Worm (Caenorhabditis elegans) whole organism, L1 larva: ENCODE data around the gene ZK287.7.
A peak's percentile ranks its signal among the peaks of the same experiment; 100 is the strongest.

Experiments used
- C16A3.4 ChIP-seq: fragments of 150-350 bp; optimal IDR thresholded peaks from 2 replicates; lab custom pipeline; 2014; ENCODE audit warnings: missing biosample characterization, missing genetic modification characterization
- F16B12.6 ChIP-seq: fragments of 150-350 bp; optimal IDR thresholded peaks from 2 replicates; lab custom pipeline; 2014; ENCODE audit warnings: missing biosample characterization, missing genetic modification characterization
- Y116A8C.19 ChIP-seq: sonication (generic microtip); optimal IDR thresholded peaks from 2 replicates; lab custom pipeline; 2016; ENCODE audit warnings: missing compliant biosample characterization, missing genetic modification characterization, borderline replicate concordance
- alr-1 ChIP-seq: fragments of 200-800 bp; sonication (Bioruptor generic); optimal IDR thresholded peaks from 2 replicates; lab custom pipeline; 2018; ENCODE audit warnings: borderline replicate concordance, mild to moderate bottlenecking, missing genetic modification characterization, missing compliant biosample characterization
- aly-2 ChIP-seq: fragments of 150-350 bp; optimal IDR thresholded peaks from 2 replicates; lab custom pipeline; 2014; ENCODE audit warnings: missing biosample characterization, missing genetic modification characterization
- blmp-1 ChIP-seq: fragments of 150-350 bp; optimal IDR thresholded peaks from 2 replicates; lab custom pipeline; 2014; ENCODE audit warnings: missing biosample characterization, missing genetic modification characterization
- ceh-8 ChIP-seq: fragments of 200-800 bp; sonication (Bioruptor generic); optimal IDR thresholded peaks from 2 replicates; lab custom pipeline; 2018; ENCODE audit warnings: mild to moderate bottlenecking, missing genetic modification characterization, moderate library complexity, missing compliant biosample characterization
- dpl-1 ChIP-seq, 3 experiments: fragments of 150-350 bp in 2 of 3; sonication (generic microtip) in 1 of 3; optimal IDR thresholded peaks; 2 replicates each; lab custom pipeline; 2014 to 2017; ENCODE audit warnings: missing biosample characterization in 3 of 3, missing genetic modification characterization in 3 of 3, missing genetic modification reagents in 3 of 3
- efl-3 ChIP-seq: fragments of 200-800 bp; sonication (Bioruptor generic); optimal IDR thresholded peaks from 2 replicates; lab custom pipeline; 2018; ENCODE audit warnings: mild to moderate bottlenecking, missing genetic modification characterization, missing compliant biosample characterization
- egl-13 ChIP-seq: sonication (generic microtip); optimal IDR thresholded peaks from 2 replicates; lab custom pipeline; 2016; ENCODE audit warnings: missing genotype, missing genetic modification reagents, missing genetic modification characterization, missing compliant biosample characterization
- elt-2 ChIP-seq: sonication (generic microtip); optimal IDR thresholded peaks from 2 replicates; lab custom pipeline; 2016; ENCODE audit warnings: missing genetic modification characterization, mild to moderate bottlenecking, inconsistent platforms, missing compliant biosample characterization, missing genetic modification reagents
- ets-5 ChIP-seq: fragments of 200-800 bp; sonication (Bioruptor generic); IDR thresholded peaks from 2 replicates; pipeline ENCODE4 v1.3.6; 2022; ENCODE audit warnings: missing genetic modification characterization, missing compliant biosample characterization
- fkh-10 ChIP-seq: sonication (generic microtip); optimal IDR thresholded peaks from 2 replicates; lab custom pipeline; 2017; ENCODE audit warnings: missing biosample characterization, missing genetic modification reagents, missing genetic modification characterization
- fkh-4 ChIP-seq: sonication (generic microtip); optimal IDR thresholded peaks from 2 replicates; lab custom pipeline; 2016; ENCODE audit warnings: missing compliant biosample characterization, missing genetic modification characterization, borderline replicate concordance
- hlh-4 ChIP-seq: sonication (generic microtip); optimal IDR thresholded peaks from 2 replicates; lab custom pipeline; 2016; ENCODE audit warnings: mild to moderate bottlenecking, missing genetic modification characterization, missing compliant biosample characterization
- hpl-2 ChIP-seq: fragments of 150-350 bp; optimal IDR thresholded peaks from 2 replicates; lab custom pipeline; 2014; ENCODE audit warnings: missing biosample characterization, missing genetic modification reagents, missing genetic modification characterization
- irx-1 ChIP-seq: sonication (generic microtip); optimal IDR thresholded peaks from 2 replicates; lab custom pipeline; 2016; ENCODE audit warnings: missing genetic modification characterization, missing compliant biosample characterization
- isw-1 ChIP-seq: fragments of 200-800 bp; sonication (Bioruptor generic); IDR thresholded peaks from 2 replicates; pipeline ENCODE4 v1.3.6; 2022; ENCODE audit warnings: missing genetic modification characterization, missing compliant biosample characterization
- jun-1 ChIP-seq: fragments of 150-350 bp; optimal IDR thresholded peaks from 2 replicates; lab custom pipeline; 2014; ENCODE audit warnings: missing biosample characterization, missing genetic modification reagents, missing genetic modification characterization
- lin-13 ChIP-seq: fragments of 150-350 bp; optimal IDR thresholded peaks from 2 replicates; lab custom pipeline; 2014; ENCODE audit warnings: missing biosample characterization, missing genetic modification reagents, missing genetic modification characterization
- lin-14 ChIP-seq: fragments of 200-800 bp; sonication (Bioruptor generic); optimal IDR thresholded peaks from 2 replicates; lab custom pipeline; 2018; ENCODE audit warnings: mild to moderate bottlenecking, missing genetic modification characterization, moderate library complexity, missing compliant biosample characterization
- lin-15B ChIP-seq: fragments of 150-350 bp; sonication (generic microtip); optimal IDR thresholded peaks from 3 replicates; lab custom pipeline; 2014; ENCODE audit warnings: missing biosample characterization, missing genetic modification characterization
- lin-35 ChIP-seq, 2 experiments: fragments of 150-350 bp; optimal IDR thresholded peaks; 2 replicates each; lab custom pipeline; 2014; ENCODE audit warnings: missing biosample characterization in 2 of 2, missing genetic modification characterization in 2 of 2, missing genetic modification reagents in 2 of 2
- lin-39 ChIP-seq: fragments of 150-350 bp; optimal IDR thresholded peaks from 2 replicates; lab custom pipeline; 2014; ENCODE audit warnings: missing biosample characterization, missing genetic modification reagents, missing genetic modification characterization
- lir-3 ChIP-seq: sonication (generic microtip); optimal IDR thresholded peaks from 2 replicates; lab custom pipeline; 2016; ENCODE audit warnings: mild to moderate bottlenecking, missing genetic modification characterization, moderate library complexity, missing compliant biosample characterization; ENCODE audit not compliant: poor library complexity
- lsy-2 ChIP-seq, 2 experiments: fragments of 150-350 bp; optimal IDR thresholded peaks; 2 replicates each; lab custom pipeline; 2014; ENCODE audit warnings: missing biosample characterization in 2 of 2, missing genetic modification characterization in 2 of 2
- mdl-1 ChIP-seq, 2 experiments: fragments of 150-350 bp; optimal IDR thresholded peaks; 2 replicates each; lab custom pipeline; 2014 to 2017; ENCODE audit warnings: missing biosample characterization in 2 of 2, missing genetic modification characterization in 2 of 2, inconsistent platforms in 1 of 2
- mef-2 ChIP-seq: fragments of 150-350 bp; optimal IDR thresholded peaks from 2 replicates; lab custom pipeline; 2014; ENCODE audit warnings: missing biosample characterization, missing genetic modification characterization
- mep-1 ChIP-seq: fragments of 150-350 bp; optimal IDR thresholded peaks from 2 replicates; lab custom pipeline; 2014; ENCODE audit warnings: missing biosample characterization, missing genetic modification characterization
- nhr-11 ChIP-seq: fragments of 150-350 bp; optimal IDR thresholded peaks from 2 replicates; lab custom pipeline; 2014; ENCODE audit warnings: missing biosample characterization, missing genetic modification characterization
- nhr-19 ChIP-seq: fragments of 200-800 bp; sonication (Bioruptor generic); conservative IDR thresholded peaks from 2 replicates; pipeline ENCODE4 v1.3.6; 2022; ENCODE audit warnings: missing genetic modification characterization, missing compliant biosample characterization
- nhr-20 ChIP-seq: sonication (generic microtip); optimal IDR thresholded peaks from 2 replicates; lab custom pipeline; 2016; ENCODE audit warnings: mild to moderate bottlenecking, missing genetic modification characterization, missing compliant biosample characterization
- nhr-47 ChIP-seq: sonication (generic microtip); optimal IDR thresholded peaks from 2 replicates; lab custom pipeline; 2016; ENCODE audit warnings: mild to moderate bottlenecking, missing genetic modification characterization, moderate library complexity, missing compliant biosample characterization
- nhr-77 ChIP-seq: fragments of 150-350 bp; optimal IDR thresholded peaks from 2 replicates; lab custom pipeline; 2014; ENCODE audit warnings: missing biosample characterization, missing genetic modification characterization
- nhr-90 ChIP-seq: sonication (generic microtip); optimal IDR thresholded peaks from 2 replicates; lab custom pipeline; 2016; ENCODE audit warnings: mild to moderate bottlenecking, missing genetic modification characterization, missing compliant biosample characterization; ENCODE audit not compliant: poor library complexity
- pqm-1 ChIP-seq: sonication (generic microtip); optimal IDR thresholded peaks from 3 replicates; lab custom pipeline; 2017; ENCODE audit warnings: missing biosample characterization, missing genetic modification characterization
- rnt-1 ChIP-seq: sonication (generic microtip); optimal IDR thresholded peaks from 2 replicates; lab custom pipeline; 2016; ENCODE audit warnings: mild to moderate bottlenecking, missing genetic modification characterization, moderate library complexity, missing compliant biosample characterization
- snpc-4 ChIP-seq: fragments of 150-350 bp; optimal IDR thresholded peaks from 2 replicates; lab custom pipeline; 2014; ENCODE audit warnings: missing biosample characterization, missing genetic modification characterization
- snu-23 ChIP-seq: sonication (generic microtip); optimal IDR thresholded peaks from 2 replicates; lab custom pipeline; 2016; ENCODE audit warnings: missing genetic modification characterization, missing compliant biosample characterization
- sox-4 ChIP-seq: sonication (generic microtip); optimal IDR thresholded peaks from 2 replicates; lab custom pipeline; 2016; ENCODE audit warnings: missing genetic modification characterization, missing compliant biosample characterization
- sup-37 ChIP-seq: fragments of 200-800 bp; sonication (Bioruptor generic); optimal IDR thresholded peaks from 2 replicates; lab custom pipeline; 2018; ENCODE audit warnings: mild to moderate bottlenecking, missing genetic modification characterization, missing compliant biosample characterization
- swsn-7 ChIP-seq: sonication (generic microtip); optimal IDR thresholded peaks from 2 replicates; lab custom pipeline; 2016; ENCODE audit warnings: missing genetic modification characterization, missing compliant biosample characterization
- tbx-2 ChIP-seq: sonication (generic microtip); optimal IDR thresholded peaks from 2 replicates; lab custom pipeline; 2016; ENCODE audit warnings: missing genetic modification characterization, missing compliant biosample characterization
- tlp-1 ChIP-seq: fragments of 150-350 bp; optimal IDR thresholded peaks from 2 replicates; lab custom pipeline; 2014; ENCODE audit warnings: missing biosample characterization, missing genetic modification characterization
- unc-130 ChIP-seq: fragments of 150-350 bp; optimal IDR thresholded peaks from 2 replicates; lab custom pipeline; 2017; ENCODE audit warnings: missing biosample characterization, missing genetic modification characterization, inconsistent platforms
- unc-86 ChIP-seq: sonication (generic microtip); optimal IDR thresholded peaks from 2 replicates; lab custom pipeline; 2016; ENCODE audit warnings: missing genetic modification characterization, missing compliant biosample characterization
- unc-98 ChIP-seq: fragments of 200-800 bp; sonication (Bioruptor generic); IDR thresholded peaks from 2 replicates; pipeline ENCODE4 v1.3.6; 2022; ENCODE audit warnings: missing genetic modification characterization, missing compliant biosample characterization
- vab-15 ChIP-seq: sonication (generic microtip); optimal IDR thresholded peaks from 2 replicates; lab custom pipeline; 2017; ENCODE audit warnings: missing genotype, mild to moderate bottlenecking, missing genetic modification characterization, missing compliant biosample characterization
- xbp-1 ChIP-seq: sonication (generic microtip); optimal IDR thresholded peaks from 2 replicates; lab custom pipeline; 2016; ENCODE audit warnings: missing genetic modification characterization, missing compliant biosample characterization
- zip-4 ChIP-seq: fragments of 200-800 bp; sonication (Bioruptor generic); optimal IDR thresholded peaks from 2 replicates; lab custom pipeline; 2018; ENCODE audit warnings: mild to moderate bottlenecking, missing genetic modification characterization, moderate library complexity, missing compliant biosample characterization

The ZK287.7 gene

ce11 chrV:9692109-9692581 is 717 bp upstream of the ZK287.7 start, which contains the start of gene ztf-9 (continued):
- TF ChIP-seq sox-4 (tag; lab: Kevin White, UChicago): no peak
- no peak for TF ChIP-seq lin-15B (tag; lab: Kevin White, UChicago)
- no peak for TF ChIP-seq hlh-4 (tag; lab: Kevin White, UChicago)
- no peak for TF ChIP-seq Y116A8C.19
- TF ChIP-seq tlp-1 (tag; lab: Kevin White, UChicago): no peak
- TF ChIP-seq alr-1 (tag; lab: Kevin White, UChicago): no peak
- no peak for TF ChIP-seq nhr-19 (GFP tag; lab: Robert Waterston, UW)
- TF ChIP-seq unc-86 (tag; lab: Kevin White, UChicago): no peak
- TF ChIP-seq tbx-2 (tag; lab: Kevin White, UChicago): peak; percentile 43
- TF ChIP-seq snu-23 (GFP tag; lab: Kevin White, UChicago): peak; percentile 59
- peak; percentile 22 for TF ChIP-seq swsn-7 (tag; lab: Kevin White, UChicago)
- peak; percentile 58 for TF ChIP-seq F16B12.6 (tag; lab: Kevin White, UChicago)
- peak; percentile 16 to 47 for TF ChIP-seq lin-35 (GFP tag; optimal IDR thresholded peaks at IDR 0.05; lab: Kevin White, UChicago)
- TF ChIP-seq blmp-1 (tag; lab: Kevin White, UChicago): peak; percentile 99
- TF ChIP-seq egl-13 (tag; lab: Kevin White, UChicago): no peak
- no peak for TF ChIP-seq mdl-1 (tag; optimal IDR thresholded peaks at IDR 0.05; lab: Kevin White, UChicago)
- TF ChIP-seq ceh-8 (GFP tag; lab: Kevin White, UChicago): no peak
- no peak for TF ChIP-seq aly-2
- TF ChIP-seq nhr-77 (tag; lab: Kevin White, UChicago): peak; percentile 39
- TF ChIP-seq lin-13 (GFP tag; lab: Kevin White, UChicago): no peak
- TF ChIP-seq nhr-20 (tag; lab: Kevin White, UChicago): peak; percentile 17
- TF ChIP-seq efl-3: no peak
- no peak for TF ChIP-seq ets-5 (GFP tag; lab: Robert Waterston, UW)
- no peak for TF ChIP-seq nhr-11 (tag; lab: Kevin White, UChicago)
- TF ChIP-seq rnt-1 (tag; lab: Kevin White, UChicago): peak; percentile 50
- peak; percentile 6 for TF ChIP-seq jun-1
- TF ChIP-seq lin-39 (tag; lab: Kevin White, UChicago): no peak
- TF ChIP-seq pqm-1 (tag; lab: Kevin White, UChicago): no peak
- TF ChIP-seq C16A3.4 (tag; lab: Kevin White, UChicago): peak; percentile 40
- TF ChIP-seq fkh-10: no peak
- TF ChIP-seq sup-37 (GFP tag; lab: Kevin White, UChicago): no peak
- no peak for TF ChIP-seq unc-130 (tag; lab: Kevin White, UChicago)
- peak; percentile 38 for TF ChIP-seq nhr-47 (tag; lab: Kevin White, UChicago)
- TF ChIP-seq mef-2 (tag; lab: Kevin White, UChicago): no peak
- peak in 1 of 2 experiments; percentile 76 for TF ChIP-seq lsy-2 (tag; optimal IDR thresholded peaks at IDR 0.05; lab: Kevin White, UChicago)
- TF ChIP-seq fkh-4 (tag; lab: Kevin White, UChicago): no peak
- TF ChIP-seq elt-2 (tag; lab: Kevin White, UChicago): peak; percentile 30
- TF ChIP-seq lin-14 (GFP tag; lab: Kevin White, UChicago): peak; percentile 87
- TF ChIP-seq dpl-1 (GFP tag; optimal IDR thresholded peaks at IDR 0.05; lab: Kevin White, UChicago): peak in 2 of 3 experiments; percentile 5 to 33
- TF ChIP-seq unc-98 (GFP tag; lab: Robert Waterston, UW): no peak
- TF ChIP-seq vab-15 (tag; lab: Kevin White, UChicago): no peak
- no peak for TF ChIP-seq zip-4 (GFP tag; lab: Kevin White, UChicago)
- TF ChIP-seq isw-1 (GFP tag; lab: Robert Waterston, UW): no peak
- TF ChIP-seq xbp-1 (tag; lab: Kevin White, UChicago): peak; percentile 11
- peak; percentile 16 for TF ChIP-seq irx-1
- no peak for TF ChIP-seq hpl-2 (GFP tag; lab: Kevin White, UChicago)
- TF ChIP-seq mep-1 (tag; lab: Kevin White, UChicago): peak; percentile 78
- TF ChIP-seq lir-3 (tag; lab: Kevin White, UChicago): no peak
- no peak for TF ChIP-seq nhr-90 (tag; lab: Kevin White, UChicago)
- TF ChIP-seq snpc-4 (tag; lab: Kevin White, UChicago): no peak
- TF ChIP-seq, all 84 proteins: peak for 24
